Worm (Caenorhabditis elegans): ENCODE results near the gene F54D12.2.
"Not testable (repeated sequence)": the region's sequence is repeated elsewhere in the genome, so short reads cannot be mapped to it uniquely, and the experiment has no call there.

- not testable (repeated sequence) for TF ChIP-seq vab-7, saeg-2 (GFP tag; IDR thresholded peaks at IDR 0.05)
Measured at ce11 chrII:1446696-1447293, 48.3 kb downstream of the F54D12.2 start, which contains the start of gene Y51H7C.12.
